Fruit fly (Drosophila melanogaster): ENCODE data around the gene CG7518.

The CG7518 gene

dm6 chr3R:13030257-13031173, 32.6 kb downstream of the CG7518 start, which contains the start of the genes CG46281 and CG46280 (continued):
- TF ChIP-seq fru (GFP tag; optimal IDR thresholded peaks at IDR 0.05) (no peak), Dif (GFP tag; optimal IDR thresholded peaks at IDR 0.05; ENCODE audit: partially characterized antibody) (no peak), N (GFP tag; optimal IDR thresholded peaks at IDR 0.05) (no peak), br (GFP tag; optimal IDR thresholded peaks at IDR 0.05) (no peak), h (GFP tag; optimal IDR thresholded peaks at IDR 0.05) (no peak), Hr83 (GFP tag; optimal IDR thresholded peaks at IDR 0.05; ENCODE audit: poor library complexity, severe bottlenecking) (no peak), Jra (GFP tag; optimal IDR thresholded peaks at IDR 0.05) (peak; percentile 74), Hr78 (GFP tag; optimal IDR thresholded peaks at IDR 0.05) (no peak), Abd-B (GFP tag; optimal IDR thresholded peaks at IDR 0.05) (no peak)

dm6 chr3R:13032323-13032722, 34.4 kb downstream of the CG7518 start, which contains the start of gene ry:
ry (plus strand) TSS chr3R:13032528.
- TF ChIP-seq Rel (GFP tag; optimal IDR thresholded peaks at IDR 0.05): no peak
- peak; percentile 11 for TF ChIP-seq Rel (tag; optimal IDR thresholded peaks at IDR 0.05)
- no peak for TF ChIP-seq dsf (GFP tag; optimal IDR thresholded peaks at IDR 0.05; ENCODE audit: borderline replicate concordance)

dm6 chr3R:13032975-13033445, 35.1 kb downstream of the CG7518 start:
- no peak for TF ChIP-seq dmrt93B (GFP tag; optimal IDR thresholded peaks at IDR 0.05)
- TF ChIP-seq h (GFP tag; optimal IDR thresholded peaks at IDR 0.05): no peak
- TF ChIP-seq Hr83 (GFP tag; optimal IDR thresholded peaks at IDR 0.05; ENCODE audit: poor library complexity, severe bottlenecking): peak; percentile 39
- no peak for TF ChIP-seq Vsx2 (GFP tag; optimal IDR thresholded peaks at IDR 0.05; ENCODE audit: partially characterized antibody)
- no peak for TF ChIP-seq sage (GFP tag; optimal IDR thresholded peaks at IDR 0.05)
- no peak for TF ChIP-seq dl (GFP tag; optimal IDR thresholded peaks at IDR 0.05; ENCODE audit: insufficient read depth in 1 of 2, partially characterized antibody in 2 of 2)
- TF ChIP-seq Hr78 (GFP tag; optimal IDR thresholded peaks at IDR 0.05): no peak
- no peak for TF ChIP-seq dsf (GFP tag; optimal IDR thresholded peaks at IDR 0.05; ENCODE audit: borderline replicate concordance)
- TF ChIP-seq sv (GFP tag; optimal IDR thresholded peaks at IDR 0.05): no peak
- TF ChIP-seq CG32264 (GFP tag; optimal IDR thresholded peaks at IDR 0.05): no peak
- no peak for TF ChIP-seq fru (GFP tag; optimal IDR thresholded peaks at IDR 0.05)
- no peak for TF ChIP-seq CG9705 (GFP tag; optimal IDR thresholded peaks at IDR 0.05)
- no peak for TF ChIP-seq GATAd (GFP tag; optimal IDR thresholded peaks at IDR 0.05)
- no peak for TF ChIP-seq CrebA (GFP tag; optimal IDR thresholded peaks at IDR 0.05; ENCODE audit: borderline replicate concordance)
- peak; percentile 15 for TF ChIP-seq br (GFP tag; optimal IDR thresholded peaks at IDR 0.05)
- no peak for TF ChIP-seq Jra (GFP tag; optimal IDR thresholded peaks at IDR 0.05)
- peak in 1 of 2 experiments; percentile 16 for TF ChIP-seq foxo (GFP tag; optimal IDR thresholded peaks at IDR 0.05)
- no peak for TF ChIP-seq psq (GFP tag; optimal IDR thresholded peaks at IDR 0.05)
- TF ChIP-seq Dfd (GFP tag; optimal IDR thresholded peaks at IDR 0.05): no peak
- no peak for TF ChIP-seq rgr (GFP tag; optimal IDR thresholded peaks at IDR 0.05)

dm6 chr3R:13033670-13034069, 35.8 kb downstream of the CG7518 start:
- TF ChIP-seq OdsH (GFP tag; optimal IDR thresholded peaks at IDR 0.05) (no peak), Rel (GFP tag; optimal IDR thresholded peaks at IDR 0.05) (no peak), Rel (tag; optimal IDR thresholded peaks at IDR 0.05) (no peak), jim (GFP tag; optimal IDR thresholded peaks at IDR 0.05) (no peak), Jra (GFP tag; optimal IDR thresholded peaks at IDR 0.05) (no peak), dmrt93B (GFP tag; optimal IDR thresholded peaks at IDR 0.05) (no peak), Vsx2 (GFP tag; optimal IDR thresholded peaks at IDR 0.05; ENCODE audit: partially characterized antibody) (no peak), GATAd (GFP tag; optimal IDR thresholded peaks at IDR 0.05) (no peak)

dm6 chr3R:13036064-13036463, 38.2 kb downstream of the CG7518 start:
- TF ChIP-seq Hr83 (GFP tag; optimal IDR thresholded peaks at IDR 0.05; ENCODE audit: poor library complexity, severe bottlenecking) (no peak), sage (GFP tag; optimal IDR thresholded peaks at IDR 0.05) (no peak), ey (GFP tag; optimal IDR thresholded peaks at IDR 0.05) (no peak), GATAd (GFP tag; optimal IDR thresholded peaks at IDR 0.05) (no peak), Abd-B (GFP tag; optimal IDR thresholded peaks at IDR 0.05) (no peak), CrebA (GFP tag; optimal IDR thresholded peaks at IDR 0.05; ENCODE audit: borderline replicate concordance) (no peak), Hnf4 (GFP tag; optimal IDR thresholded peaks at IDR 0.05) (no peak)
